Fruit fly (Drosophila melanogaster) Kc167 (cell line): ENCODE results near the gene Cyp303a1.

Experiments used
- Myc ChIP-seq: fragments of >200 bp; optimal IDR thresholded peaks from 2 replicates; lab custom pipeline; 2017; ENCODE audit warnings: missing external identifiers
- Sin3A ChIP-seq: fragments of >200 bp; optimal IDR thresholded peaks from 2 replicates; lab custom pipeline; 2018; ENCODE audit warnings: missing external identifiers
- ttk ChIP-seq: sonication (Bioruptor generic); optimal IDR thresholded peaks from 2 replicates; lab custom pipeline; 2017; ENCODE audit warnings: missing external identifiers

DNA sequence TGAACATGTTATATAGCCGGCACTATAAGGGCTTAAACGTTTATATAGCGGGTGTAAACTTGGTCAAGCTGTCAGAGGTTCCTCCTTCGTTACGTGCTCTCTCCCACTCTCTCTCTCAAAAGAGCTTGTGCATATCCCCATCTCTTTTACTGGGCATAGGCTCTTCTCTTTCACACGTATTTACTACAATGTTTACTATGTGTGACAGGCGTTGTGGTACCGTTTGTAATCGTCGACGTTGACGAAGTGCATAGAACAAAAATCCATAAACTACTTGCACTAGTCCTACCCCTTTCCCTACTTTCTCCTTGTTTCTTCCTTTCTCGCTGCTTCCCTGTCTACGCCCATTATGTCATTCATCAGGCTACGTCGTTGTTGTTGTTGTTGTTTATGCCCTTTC lies 17.2 kb upstream of the Cyp303a1 start:
- TF ChIP-seq ttk (lab: Kevin White, UChicago) (no peak), Myc (lab: Kevin White, UChicago) (no peak), Sin3A (no peak)
